Worm (Caenorhabditis elegans): ENCODE data around the gene T06D4.1.

DNA sequence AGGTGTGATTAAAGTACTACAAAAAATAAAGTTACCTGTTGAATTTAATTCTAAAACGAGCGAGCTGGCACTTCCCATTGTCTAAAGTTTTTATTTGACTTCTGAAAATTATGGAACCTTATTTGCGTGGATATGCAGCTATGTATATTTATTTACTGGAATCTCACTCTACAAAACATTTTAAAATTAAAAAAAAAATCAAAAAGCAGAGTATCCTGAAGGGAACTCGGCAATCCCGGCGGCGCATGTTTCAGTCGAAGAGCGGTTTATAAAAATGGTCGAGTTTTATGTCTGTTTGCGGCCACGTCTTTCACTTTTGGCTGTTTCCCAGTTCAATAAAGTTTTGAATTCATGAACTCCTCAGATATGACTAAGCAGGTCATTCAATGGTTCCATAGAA, 44.6 kb upstream of the T06D4.1 start, which contains the start of gene F14D2.19:
- TF ChIP-seq unc-62 (GFP tag; optimal IDR thresholded peaks at IDR 0.05) (no peak), zip-8 (tag; optimal IDR thresholded peaks at IDR 0.05) (no peak), elt-1 (tag; optimal IDR thresholded peaks at IDR 0.05; ENCODE audit: borderline replicate concordance, insufficient read depth) (no peak), M03D4.4 (tag; optimal IDR thresholded peaks at IDR 0.05) (no peak), ces-1 (GFP tag; optimal IDR thresholded peaks at IDR 0.05) (no peak), ceh-83 (GFP tag; optimal IDR thresholded peaks at IDR 0.05) (no peak), lsy-2 (tag; optimal IDR thresholded peaks at IDR 0.05) (no peak), nhr-28 (tag; optimal IDR thresholded peaks at IDR 0.05) (no peak), ztf-11 (tag; optimal IDR thresholded peaks at IDR 0.05) (no peak)
